Fruit fly (Drosophila melanogaster): ENCODE measurements around the gene CG34130.

Gene CG34130

dm6 chr3R:26181991-26182390 is 7.8 kb downstream of the CG34130 start (continued):
- TF ChIP-seq trem (tag; optimal IDR thresholded peaks at IDR 0.05) (no peak), CG11504 (tag; optimal IDR thresholded peaks at IDR 0.05) (peak; percentile 37), Dip2 (GFP tag; IDR thresholded peaks at IDR 0.05) (no peak), CG6254 (GFP tag; optimal IDR thresholded peaks at IDR 0.05) (no peak)

DNA sequence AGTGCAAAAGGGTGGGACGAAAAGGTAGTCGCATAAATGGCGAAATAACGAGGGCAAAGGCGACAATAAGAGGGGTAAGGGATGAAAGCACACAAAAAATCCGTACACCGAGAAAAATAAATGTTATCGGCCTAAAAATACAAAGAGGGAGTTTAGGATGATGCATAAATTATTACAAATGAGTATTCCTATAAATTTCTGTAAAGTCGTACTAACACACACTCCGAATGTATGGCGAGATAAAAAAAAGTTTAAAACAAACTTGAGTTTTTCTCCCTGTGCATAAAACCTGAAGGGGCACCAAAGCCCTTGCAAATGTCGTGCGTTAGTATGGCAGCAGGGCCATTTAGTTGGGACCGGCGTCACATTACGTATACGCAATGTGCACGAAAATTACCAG is 17.7 kb downstream of the CG34130 start:
- no peak for TF ChIP-seq CG11093 (GFP tag; IDR thresholded peaks at IDR 0.05)
- no peak for TF ChIP-seq nerfin-1 (tag; optimal IDR thresholded peaks at IDR 0.05)
- TF ChIP-seq CG7987 (GFP tag; optimal IDR thresholded peaks at IDR 0.05) = no peak
- peak; percentile 10 for TF ChIP-seq CG7786 (GFP tag; optimal IDR thresholded peaks at IDR 0.05)
- TF ChIP-seq CG17186 (GFP tag; optimal IDR thresholded peaks at IDR 0.05) = no peak
- TF ChIP-seq GATAe (GFP tag; conservative IDR thresholded peaks at IDR 0.05) = no peak
- no peak for TF ChIP-seq CG5953 (GFP tag; IDR thresholded peaks at IDR 0.05)
- peak; percentile 74 for TF ChIP-seq CG3281 (GFP tag; optimal IDR thresholded peaks at IDR 0.05)
- TF ChIP-seq CG31224 (GFP tag; IDR thresholded peaks at IDR 0.05) = no peak
- peak; percentile 87 for TF ChIP-seq Fer1 (GFP tag; optimal IDR thresholded peaks at IDR 0.05)
- no peak for TF ChIP-seq Hr78 (GFP tag; optimal IDR thresholded peaks at IDR 0.05)
- peak; percentile 54 for TF ChIP-seq CG15269 (tag; optimal IDR thresholded peaks at IDR 0.05)
- TF ChIP-seq esg (GFP tag; conservative IDR thresholded peaks at IDR 0.05) = 0 out of 2 replicates have a peak, but pooled peaks have one; percentile 18
- TF ChIP-seq dm (GFP tag; optimal IDR thresholded peaks at IDR 0.05) = no peak
- no peak for TF ChIP-seq pita (GFP tag; optimal IDR thresholded peaks at IDR 0.05)
- TF ChIP-seq CG6175 (GFP tag; IDR thresholded peaks at IDR 0.05) = peak; percentile 51; the same call in 1 of the 3 replicates
- no peak for TF ChIP-seq CG3838 (GFP tag; optimal IDR thresholded peaks at IDR 0.05)
- no peak; the same call in none of the 2 replicates for TF ChIP-seq lmd (GFP tag; IDR thresholded peaks at IDR 0.05)
- no peak for TF ChIP-seq sim (GFP tag; IDR thresholded peaks at IDR 0.05)
- no peak for TF ChIP-seq btn (GFP tag; optimal IDR thresholded peaks at IDR 0.05)
- no peak; the same call in none of the 3 replicates for TF ChIP-seq dysf (GFP tag; IDR thresholded peaks at IDR 0.05)
- TF ChIP-seq chn (GFP tag; optimal IDR thresholded peaks at IDR 0.05) = no peak
- TF ChIP-seq sna (GFP tag; IDR thresholded peaks at IDR 0.05; ENCODE audit: partially characterized antibody) = no peak
- 0 out of 2 replicates have a peak, but pooled peaks have one; percentile 24 for TF ChIP-seq CG32772 (GFP tag; IDR thresholded peaks at IDR 0.05)
- peak; percentile 68 for TF ChIP-seq CG6765 (GFP tag; optimal IDR thresholded peaks at IDR 0.05)
- TF ChIP-seq z (GFP tag; IDR thresholded peaks at IDR 0.05) = no peak
- no peak for TF ChIP-seq pnt (GFP tag; optimal IDR thresholded peaks at IDR 0.05)
- TF ChIP-seq corto (GFP tag; optimal IDR thresholded peaks at IDR 0.05) = no peak
- TF ChIP-seq NC2β (GFP tag; optimal IDR thresholded peaks at IDR 0.05) = no peak
- TF ChIP-seq h (optimal IDR thresholded peaks at IDR 0.05) = no peak
- no peak for TF ChIP-seq jing (GFP tag; optimal IDR thresholded peaks at IDR 0.05)
- TF ChIP-seq Ravus (GFP tag; IDR thresholded peaks at IDR 0.05) = peak; percentile 12; the same call in 1 of the 2 replicates
- no peak for TF ChIP-seq cad (GFP tag; optimal IDR thresholded peaks at IDR 0.05)
- TF ChIP-seq CG12659 (GFP tag; optimal IDR thresholded peaks at IDR 0.05) = peak; percentile 33
- no peak for TF ChIP-seq CG1647 (GFP tag; optimal IDR thresholded peaks at IDR 0.05)
- no peak for TF ChIP-seq CG11695 (GFP tag; IDR thresholded peaks at IDR 0.05)
- no peak for TF ChIP-seq cg (GFP tag; optimal IDR thresholded peaks at IDR 0.05)
- TF ChIP-seq CG17568 (GFP tag; optimal IDR thresholded peaks at IDR 0.05) = no peak
- no peak; the same call in 1 of the 2 replicates for TF ChIP-seq CG9215 (GFP tag; IDR thresholded peaks at IDR 0.05)
- TF ChIP-seq twi (tag; optimal IDR thresholded peaks at IDR 0.05) = no peak
- TF ChIP-seq Blimp-1 (GFP tag; optimal IDR thresholded peaks at IDR 0.05) = no peak
- peak; percentile 10 for TF ChIP-seq CG1603 (tag; optimal IDR thresholded peaks at IDR 0.05)
- no peak for TF ChIP-seq grau (tag; optimal IDR thresholded peaks at IDR 0.05)
- TF ChIP-seq H2.0 (GFP tag; IDR thresholded peaks at IDR 0.05) = no peak
- TF ChIP-seq CG11456 (GFP tag; IDR thresholded peaks at IDR 0.05) = no peak
- peak; percentile 63 for TF ChIP-seq CG31441 (GFP tag; IDR thresholded peaks at IDR 0.05)

Data from whole organism, embryonic.